Worm (Caenorhabditis elegans) whole organism, L4/young adult: Measurements from ENCODE around the gene arrd-10.

Source experiments
- W03F9.2 ChIP-seq: fragments of 150-350 bp; optimal IDR thresholded peaks from 2 replicates; lab custom pipeline; 2014; ENCODE audit warnings: missing biosample characterization, missing genetic modification characterization

arrd-10 gene

ce11 chrII:12992980-12993379 is 53.1 kb downstream of the arrd-10 start:
- TF ChIP-seq W03F9.2 (tag; lab: Kevin White, UChicago): no peak
